Worm (Caenorhabditis elegans) whole organism, late embryonic: Measurements from ENCODE around the gene F30H5.3.

Experiments used
- ceh-31 ChIP-seq: sonication (generic microtip); optimal IDR thresholded peaks from 2 replicates; lab custom pipeline; 2016; ENCODE audit warnings: missing genetic modification characterization, missing compliant biosample characterization
- ceh-45 ChIP-seq: fragments of 200-800 bp; sonication (Bioruptor generic); IDR thresholded peaks from 2 replicates; pipeline ENCODE4 v1.3.6; 2022; ENCODE audit warnings: missing genetic modification reagents, missing genetic modification characterization, missing compliant biosample characterization
- dmd-4 ChIP-seq: sonication (generic microtip); optimal IDR thresholded peaks from 2 replicates; lab custom pipeline; 2016; ENCODE audit warnings: borderline replicate concordance, missing genetic modification characterization, missing compliant biosample characterization
- hlh-13 ChIP-seq: fragments of 200-800 bp; sonication (Bioruptor generic); optimal IDR thresholded peaks from 2 replicates; lab custom pipeline; 2018; ENCODE audit warnings: mild to moderate bottlenecking, missing genetic modification characterization, missing compliant biosample characterization
- hlh-6 ChIP-seq: sonication (generic microtip); optimal IDR thresholded peaks from 2 replicates; lab custom pipeline; 2016; ENCODE audit warnings: missing genotype, missing genetic modification characterization, missing compliant biosample characterization
- odd-2 ChIP-seq: sonication (generic microtip); optimal IDR thresholded peaks from 2 replicates; lab custom pipeline; 2017; ENCODE audit warnings: antibody characterized with exemption, mild to moderate bottlenecking, missing genetic modification characterization, missing compliant biosample characterization
- pag-3 ChIP-seq: sonication (generic microtip); optimal IDR thresholded peaks from 2 replicates; lab custom pipeline; 2016; ENCODE audit warnings: missing compliant biosample characterization, missing genetic modification characterization, borderline replicate concordance
- pha-4 ChIP-seq: fragments of 150-350 bp; optimal IDR thresholded peaks from 2 replicates; lab custom pipeline; 2018; ENCODE audit warnings: missing biosample characterization, missing genetic modification reagents, missing genetic modification characterization
- rnt-1 ChIP-seq: sonication (generic microtip); optimal IDR thresholded peaks from 2 replicates; lab custom pipeline; 2016; ENCODE audit warnings: missing genetic modification characterization, missing compliant biosample characterization
- unc-3 ChIP-seq, 2 experiments: fragments of 200-800 bp in 1 of 2; sonication (Bioruptor generic) in 1 of 2; sonication (generic microtip) in 1 of 2; conservative IDR thresholded peaks in 1 of 2; optimal IDR thresholded peaks in 1 of 2; 2 replicates each; pipeline versions ENCODE4 v1.3.6 to Lab custom; 2016 to 2022; ENCODE audit warnings: missing compliant biosample characterization in 2 of 2, missing genetic modification characterization in 2 of 2, missing genetic modification reagents in 1 of 2
- zip-5 ChIP-seq: sonication (generic microtip); optimal IDR thresholded peaks from 2 replicates; lab custom pipeline; 2016; ENCODE audit warnings: missing genetic modification characterization, missing compliant biosample characterization

- TF ChIP-seq ceh-45 (GFP tag; lab: Robert Waterston, UW) = no peak
- TF ChIP-seq unc-3 (GFP tag; conservative IDR thresholded peaks at IDR 0.05; lab: Robert Waterston, UW) = no peak
- no peak for TF ChIP-seq unc-3 (tag; optimal IDR thresholded peaks at IDR 0.05; lab: Kevin White, UChicago)
- TF ChIP-seq rnt-1 (tag; lab: Kevin White, UChicago) = no peak
- no peak for TF ChIP-seq odd-2
- TF ChIP-seq pag-3 (tag; lab: Kevin White, UChicago) = no peak
- TF ChIP-seq hlh-6 (tag; lab: Kevin White, UChicago) = no peak
- TF ChIP-seq zip-5 = no peak
- no peak for TF ChIP-seq pha-4
- no peak for TF ChIP-seq hlh-13
- no peak for TF ChIP-seq dmd-4
- TF ChIP-seq ceh-31 = no peak
Observed at ce11 chrIII:537054-537453, 25.0 kb upstream of the F30H5.3 start.
